Fruit fly (Drosophila melanogaster) whole organism, pupa: ENCODE measurements around the gene pr.

Experiments
- CG14655 ChIP-seq: fragments of 200-800 bp; sonication (Bioruptor generic); optimal IDR thresholded peaks from 3 replicates; lab custom pipeline; 2017; ENCODE audit warnings: mild to moderate bottlenecking, missing biosample characterization, missing genetic modification reagents, missing genetic modification characterization
- Snoo ChIP-seq: fragments of 200-800 bp; sonication (Bioruptor generic); optimal IDR thresholded peaks from 3 replicates; lab custom pipeline; 2017; ENCODE audit warnings: missing biosample characterization, mild to moderate bottlenecking, missing genetic modification characterization, inconsistent platforms
- fd96Ca ChIP-seq: fragments of 200-800 bp; sonication (Bioruptor generic); IDR thresholded peaks from 3 replicates; pipeline ENCODE4 v1.3.6; 2022; ENCODE audit warnings: missing biosample characterization, missing genetic modification characterization
- gl ChIP-seq: fragments of 200-800 bp; sonication (Bioruptor generic); optimal IDR thresholded peaks from 2 replicates; lab custom pipeline; 2018; ENCODE audit warnings: missing biosample characterization, mild to moderate bottlenecking, missing genetic modification characterization

DNA sequence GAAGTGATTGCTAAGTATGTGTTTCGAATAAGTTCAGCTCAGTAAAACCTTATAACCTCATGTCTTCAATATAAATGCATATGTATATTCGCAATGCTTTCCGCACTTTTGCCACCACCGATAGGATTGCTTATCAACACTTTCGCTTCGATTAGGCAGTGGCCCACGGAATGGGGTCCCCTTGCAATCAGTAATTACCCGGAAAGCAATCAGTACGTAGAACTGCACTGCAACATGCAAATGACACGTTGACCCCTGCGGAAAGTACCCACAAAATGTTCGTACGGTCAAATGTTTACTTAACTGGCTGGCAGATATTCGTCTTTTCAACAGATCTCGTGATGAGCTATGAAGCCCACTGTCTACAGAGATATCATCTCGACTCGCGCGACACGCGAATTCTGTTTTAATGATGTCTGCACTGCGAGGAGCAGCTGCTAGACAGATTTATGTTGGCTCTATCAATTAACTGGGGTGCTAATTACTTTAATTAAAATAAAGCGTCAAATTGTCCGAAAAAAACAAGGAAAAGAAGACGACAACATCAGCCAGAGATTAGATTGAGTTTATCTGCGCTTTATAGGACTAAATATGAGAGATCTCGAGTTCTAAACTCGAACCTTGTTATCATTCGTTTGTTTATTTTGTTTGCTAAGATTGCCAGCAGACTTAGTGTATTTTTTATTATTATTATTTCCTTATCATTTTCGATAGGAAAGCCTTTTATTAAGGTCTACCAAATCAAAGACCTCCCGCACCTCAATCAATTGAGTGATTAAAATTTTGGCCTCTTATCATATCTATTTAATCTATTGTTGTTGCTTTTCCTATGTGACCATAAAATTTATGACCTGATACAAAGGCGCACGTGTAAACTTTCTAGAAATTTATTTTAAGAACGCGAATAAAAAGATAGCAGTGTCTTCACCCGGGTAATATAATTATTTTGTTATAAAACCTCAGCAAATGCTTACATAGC lies 2.5 kb upstream of the pr start:
- TF ChIP-seq gl (tag; lab: Kevin White, UChicago) (no peak), CG14655 (no peak), Snoo (tag; lab: Kevin White, UChicago) (no peak), fd96Ca (GFP tag; lab: Robert Waterston, UW) (no peak)
